Fruit fly (Drosophila melanogaster): ENCODE measurements around the gene mtd.
A peak's percentile ranks its signal among the peaks of the same experiment; 100 is the strongest.

The mtd gene

dm6 chr3R:5319059-5319785, 31.0 kb downstream of the mtd start (continued):
- TF ChIP-seq CG7963 (GFP tag; IDR thresholded peaks at IDR 0.05; ENCODE audit: partially characterized antibody) (no peak), CG13287 (GFP tag; IDR thresholded peaks at IDR 0.05; ENCODE audit: partially characterized antibody) (no peak), Xbp1 (GFP tag; optimal IDR thresholded peaks at IDR 0.05) (no peak), CG9876 (GFP tag; optimal IDR thresholded peaks at IDR 0.05) (no peak), Lpt (GFP tag; optimal IDR thresholded peaks at IDR 0.05) (no peak), CG10366 (GFP tag; IDR thresholded peaks at IDR 0.05) (no peak; the same call in 1 of the 2 replicates), CG10565 (GFP tag; optimal IDR thresholded peaks at IDR 0.05) (no peak), CG1024 (GFP tag; IDR thresholded peaks at IDR 0.05) (no peak), CG15514 (GFP tag; optimal IDR thresholded peaks at IDR 0.05) (no peak), PHDP (tag; optimal IDR thresholded peaks at IDR 0.05) (peak; percentile 51), Atf-2 (GFP tag; optimal IDR thresholded peaks at IDR 0.05) (no peak), fd102C (GFP tag; optimal IDR thresholded peaks at IDR 0.05) (peak; percentile 81), Hsf (GFP tag; optimal IDR thresholded peaks at IDR 0.05) (peak; percentile 0), kay (GFP tag; optimal IDR thresholded peaks at IDR 0.05) (peak; percentile 24), tin (GFP tag; optimal IDR thresholded peaks at IDR 0.05) (peak; percentile 6), wdn (GFP tag; IDR thresholded peaks at IDR 0.05) (no peak), Rx (GFP tag; IDR thresholded peaks at IDR 0.05) (no peak), sr (GFP tag; IDR thresholded peaks at IDR 0.05) (no peak), CG11398 (GFP tag; optimal IDR thresholded peaks at IDR 0.05) (peak; percentile 17), CG33213 (GFP tag; optimal IDR thresholded peaks at IDR 0.05) (no peak), Vsx1 (GFP tag; optimal IDR thresholded peaks at IDR 0.05) (peak; percentile 45), her (GFP tag; optimal IDR thresholded peaks at IDR 0.05) (no peak), Ravus (GFP tag; IDR thresholded peaks at IDR 0.05) (no peak), sens (GFP tag) (peak; percentile 93), NK7.1 (GFP tag; optimal IDR thresholded peaks at IDR 0.05) (no peak), B-H1 (GFP tag; IDR thresholded peaks at IDR 0.05) (no peak), eyg (GFP tag; optimal IDR thresholded peaks at IDR 0.05) (no peak), Asciz (GFP tag; optimal IDR thresholded peaks at IDR 0.05) (peak; percentile 51), CG12155 (GFP tag; optimal IDR thresholded peaks at IDR 0.05) (peak; percentile 8), Kr (GFP tag; optimal IDR thresholded peaks at IDR 0.05) (peak; percentile 84), nerfin-2 (GFP tag; IDR thresholded peaks at IDR 0.05; ENCODE audit: partially characterized antibody) (no peak), lilli (GFP tag; optimal IDR thresholded peaks at IDR 0.05) (no peak), CG6854 (GFP tag; optimal IDR thresholded peaks at IDR 0.05) (peak; percentile 34), CG10274 (GFP tag; optimal IDR thresholded peaks at IDR 0.05) (no peak), Mad (GFP tag; optimal IDR thresholded peaks at IDR 0.05) (no peak), tap (tag; optimal IDR thresholded peaks at IDR 0.05) (no peak), Stat92E (GFP tag; optimal IDR thresholded peaks at IDR 0.05) (peak in 1 of 3 experiments; percentile 78), Dll (GFP tag; IDR thresholded peaks at IDR 0.05; ENCODE audit: partially characterized antibody) (no peak), ken (GFP tag; IDR thresholded peaks at IDR 0.05) (0 out of 3 replicates have a peak, but pooled peaks have one; percentile 29), psq (GFP tag; optimal IDR thresholded peaks at IDR 0.05) (no peak), bcd (GFP tag; optimal IDR thresholded peaks at IDR 0.05) (peak; percentile 16), CG32532 (GFP tag; IDR thresholded peaks at IDR 0.05) (no peak), sqz (GFP tag; optimal IDR thresholded peaks at IDR 0.05) (peak; percentile 82), CG4730 (GFP tag; IDR thresholded peaks at IDR 0.05) (no peak), chif (GFP tag; optimal IDR thresholded peaks at IDR 0.05) (peak; percentile 6 to 59), sima (GFP tag; optimal IDR thresholded peaks at IDR 0.05) (no peak), Doc2 (GFP tag; IDR thresholded peaks at IDR 0.05) (no peak), CG6791 (GFP tag; IDR thresholded peaks at IDR 0.05; ENCODE audit: partially characterized antibody) (no peak), CG10543 (GFP tag; optimal IDR thresholded peaks at IDR 0.05) (peak; percentile 13), CG9932 (GFP tag; IDR thresholded peaks at IDR 0.05) (no peak)

Measured in whole organism, embryonic.